Worm (Caenorhabditis elegans): ENCODE results near the gene E04F6.6.

ce11 chrII:7207649-7208048 lies 8.3 kb upstream of the E04F6.6 start:
- TF ChIP-seq nhr-76 (tag; optimal IDR thresholded peaks at IDR 0.05), result no peak
- no peak for TF ChIP-seq unc-39 (tag; optimal IDR thresholded peaks at IDR 0.05)

Data from whole organism, mixed stage, embryonic.